Worm (Caenorhabditis elegans) whole organism, mixed stage, embryonic: ENCODE results near the gene C54E4.4.

Source experiments
- M03D4.4 ChIP-seq: sonication (generic microtip); optimal IDR thresholded peaks from 2 replicates; lab custom pipeline; 2017; ENCODE audit warnings: mild to moderate bottlenecking, missing genetic modification characterization, missing compliant biosample characterization
- bed-3 ChIP-seq: fragments of 200-800 bp; sonication (Bioruptor generic); optimal IDR thresholded peaks from 3 replicates; lab custom pipeline; 2018; ENCODE audit warnings: mild to moderate bottlenecking, missing genetic modification characterization, moderate library complexity, missing compliant biosample characterization
- blmp-1 ChIP-seq: fragments of 150-350 bp; optimal IDR thresholded peaks from 2 replicates; lab custom pipeline; 2014; ENCODE audit warnings: missing biosample characterization, missing genetic modification characterization
- ceh-39 ChIP-seq: fragments of 150-350 bp; optimal IDR thresholded peaks from 2 replicates; lab custom pipeline; 2014; ENCODE audit warnings: missing biosample characterization, missing genetic modification characterization
- ceh-43 ChIP-seq: fragments of 200-800 bp; sonication (Bioruptor generic); optimal IDR thresholded peaks from 2 replicates; lab custom pipeline; 2018; ENCODE audit warnings: mild to moderate bottlenecking, missing genetic modification characterization, moderate library complexity, missing compliant biosample characterization
- ces-1 ChIP-seq: fragments of 150-350 bp; optimal IDR thresholded peaks from 2 replicates; lab custom pipeline; 2014; ENCODE audit warnings: missing biosample characterization, missing genetic modification reagents, missing genetic modification characterization
- cnd-1 ChIP-seq: fragments of 200-800 bp; sonication (Bioruptor generic); optimal IDR thresholded peaks from 2 replicates; lab custom pipeline; 2018; ENCODE audit warnings: mild to moderate bottlenecking, missing genetic modification characterization, missing compliant biosample characterization
- drap-1 ChIP-seq: fragments of 200-800 bp; sonication (Bioruptor generic); optimal IDR thresholded peaks from 3 replicates; lab custom pipeline; 2018; ENCODE audit warnings: mild to moderate bottlenecking, missing genetic modification characterization, missing compliant biosample characterization
- elt-1 ChIP-seq: sonication (generic microtip); optimal IDR thresholded peaks from 2 replicates; lab custom pipeline; 2017; ENCODE audit warnings: missing genetic modification characterization, mild to moderate bottlenecking, missing compliant biosample characterization, antibody characterized with exemption, moderate library complexity, borderline replicate concordance; ENCODE audit not compliant: insufficient read depth
- elt-3 ChIP-seq: fragments of 150-350 bp; optimal IDR thresholded peaks from 2 replicates; lab custom pipeline; 2014; ENCODE audit warnings: missing biosample characterization, missing genetic modification characterization
- flh-1 ChIP-seq: fragments of 200-800 bp; sonication (Bioruptor generic); optimal IDR thresholded peaks from 2 replicates; lab custom pipeline; 2018; ENCODE audit warnings: mild to moderate bottlenecking, missing genetic modification characterization, moderate library complexity, missing compliant biosample characterization
- ham-2 ChIP-seq: fragments of 200-800 bp; sonication (Bioruptor generic); optimal IDR thresholded peaks from 2 replicates; lab custom pipeline; 2018; ENCODE audit warnings: mild to moderate bottlenecking, missing genetic modification characterization, missing compliant biosample characterization
- hlh-1 ChIP-seq: fragments of 150-350 bp; optimal IDR thresholded peaks from 2 replicates; lab custom pipeline; 2014; ENCODE audit warnings: missing biosample characterization, missing genetic modification reagents, missing genetic modification characterization
- lin-32 ChIP-seq: fragments of 200-800 bp; sonication (Bioruptor generic); optimal IDR thresholded peaks from 2 replicates; lab custom pipeline; 2018; ENCODE audit warnings: mild to moderate bottlenecking, missing genetic modification characterization, missing compliant biosample characterization
- lsy-2 ChIP-seq: fragments of 150-350 bp; optimal IDR thresholded peaks from 2 replicates; lab custom pipeline; 2014; ENCODE audit warnings: missing biosample characterization, missing genetic modification characterization
- mab-5 ChIP-seq: fragments of 150-350 bp; optimal IDR thresholded peaks from 2 replicates; lab custom pipeline; 2014; ENCODE audit warnings: missing biosample characterization, missing genetic modification characterization
- mls-2 ChIP-seq: sonication (generic microtip); optimal IDR thresholded peaks from 2 replicates; lab custom pipeline; 2016; ENCODE audit warnings: mild to moderate bottlenecking, missing genetic modification characterization, moderate library complexity, missing compliant biosample characterization
- nhr-12 ChIP-seq: fragments of 150-350 bp; optimal IDR thresholded peaks from 2 replicates; lab custom pipeline; 2014; ENCODE audit warnings: missing biosample characterization, missing genetic modification characterization
- nhr-2 ChIP-seq: fragments of 150-350 bp; optimal IDR thresholded peaks from 2 replicates; lab custom pipeline; 2014; ENCODE audit warnings: missing biosample characterization, missing genetic modification characterization
- nhr-237 ChIP-seq: fragments of 150-350 bp; optimal IDR thresholded peaks from 2 replicates; lab custom pipeline; 2014; ENCODE audit warnings: missing biosample characterization, missing genetic modification characterization
- nhr-76 ChIP-seq: sonication (generic microtip); optimal IDR thresholded peaks from 2 replicates; lab custom pipeline; 2017; ENCODE audit warnings: missing biosample characterization, missing genetic modification characterization
- sem-2 ChIP-seq: fragments of 200-800 bp; sonication (Bioruptor generic); optimal IDR thresholded peaks from 2 replicates; lab custom pipeline; 2018; ENCODE audit warnings: mild to moderate bottlenecking, missing genetic modification characterization, missing compliant biosample characterization
- snpc-4 ChIP-seq: fragments of 150-350 bp; optimal IDR thresholded peaks from 2 replicates; lab custom pipeline; 2014; ENCODE audit warnings: missing biosample characterization, missing genetic modification characterization
- sptf-1 ChIP-seq: sonication (generic microtip); optimal IDR thresholded peaks from 2 replicates; lab custom pipeline; 2017; ENCODE audit warnings: mild to moderate bottlenecking, missing genetic modification characterization, moderate library complexity, missing compliant biosample characterization
- tbx-8 ChIP-seq: fragments of 200-800 bp; sonication (Bioruptor generic); optimal IDR thresholded peaks from 2 replicates; lab custom pipeline; 2018; ENCODE audit warnings: mild to moderate bottlenecking, missing genetic modification characterization, moderate library complexity, missing compliant biosample characterization
- unc-62 ChIP-seq: fragments of 150-350 bp; optimal IDR thresholded peaks from 2 replicates; lab custom pipeline; 2014; ENCODE audit warnings: missing biosample characterization, missing genetic modification reagents, missing genetic modification characterization
- ztf-11 ChIP-seq: fragments of 150-350 bp; optimal IDR thresholded peaks from 2 replicates; lab custom pipeline; 2014; ENCODE audit warnings: missing biosample characterization, missing genetic modification characterization

Gene C54E4.4

DNA sequence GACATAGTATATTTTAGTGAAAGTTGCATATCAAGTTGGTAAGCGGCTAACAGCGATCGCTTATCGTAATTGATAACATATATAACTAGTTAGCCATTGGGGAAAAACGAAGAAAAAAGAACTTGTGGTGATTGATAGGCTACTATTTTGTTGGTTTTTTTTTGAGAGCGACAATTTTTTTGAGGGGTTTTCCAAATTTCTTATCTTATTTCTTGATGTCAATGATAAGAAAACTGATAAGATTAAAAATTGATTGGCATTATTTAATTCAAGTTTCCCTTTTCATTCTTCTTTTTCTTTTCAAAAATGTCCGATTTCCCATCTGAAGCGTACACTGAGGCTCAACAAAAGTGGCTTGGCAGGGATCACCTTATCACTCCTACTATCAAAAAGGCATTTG is 37.7 kb downstream of the C54E4.4 start, which contains the start of gene prmt-6:
TSS of gene prmt-6 (plus strand) at position 252 of the 400 bp plus-strand sequence.
- TF ChIP-seq mls-2 (no peak), unc-62 (GFP tag; lab: Kevin White, UChicago) (no peak), ham-2 (GFP tag; lab: Kevin White, UChicago) (no peak), nhr-76 (tag; lab: Kevin White, UChicago) (no peak), ces-1 (GFP tag; lab: Kevin White, UChicago) (no peak), ceh-43 (no peak), nhr-12 (tag; lab: Kevin White, UChicago) (no peak), tbx-8 (GFP tag; lab: Kevin White, UChicago) (no peak), hlh-1 (tag; lab: Kevin White, UChicago) (no peak), elt-1 (tag; lab: Kevin White, UChicago) (no peak), bed-3 (GFP tag; lab: Kevin White, UChicago) (no peak)

DNA sequence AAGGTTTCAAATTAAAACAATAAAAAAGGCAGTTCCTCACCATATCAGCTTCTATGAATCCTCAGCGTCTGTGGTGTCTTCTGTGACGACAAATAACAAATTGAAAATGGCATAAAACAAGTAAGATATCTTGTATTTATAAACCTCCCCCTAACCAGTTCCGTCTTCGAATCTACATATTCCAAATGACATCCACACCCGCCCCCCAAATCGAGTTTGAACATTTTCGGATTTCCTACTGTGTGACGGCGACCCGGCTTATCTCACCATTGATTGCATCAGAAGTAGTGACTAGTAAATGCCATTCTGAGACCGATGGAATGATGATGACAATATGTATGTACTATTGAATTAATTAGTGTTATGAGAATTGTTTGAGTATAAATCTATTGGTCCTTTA is 39.7 kb downstream of the C54E4.4 start, which contains the start of gene grl-20:
TSS of gene grl-20 (minus strand) at position 101 of the 400 bp plus-strand sequence.
- TF ChIP-seq hlh-1 (tag; lab: Kevin White, UChicago) (no peak), mls-2 (no peak), unc-62 (GFP tag; lab: Kevin White, UChicago) (no peak)

- no peak for TF ChIP-seq M03D4.4 (tag; lab: Kevin White, UChicago)
Observed at ce11 chrIV:2127375-2127774, 41.0 kb downstream of the C54E4.4 start.

ce11 chrIV:2122488-2122887 is 45.9 kb downstream of the C54E4.4 start, which contains the start of gene glb-7:
Gene glb-7, plus strand, starts transcription at chrIV:2122788.
- TF ChIP-seq elt-1 (tag; lab: Kevin White, UChicago) (no peak), mab-5 (no peak), lin-32 (GFP tag; lab: Kevin White, UChicago) (no peak), ham-2 (GFP tag; lab: Kevin White, UChicago) (no peak)

- TF ChIP-seq lin-32 (GFP tag; lab: Kevin White, UChicago) = no peak
- no peak for TF ChIP-seq sem-2
- no peak for TF ChIP-seq snpc-4 (tag; lab: Kevin White, UChicago)
- TF ChIP-seq elt-3 (tag; lab: Kevin White, UChicago) = no peak
- TF ChIP-seq lsy-2 (tag; lab: Kevin White, UChicago) = no peak
- no peak for TF ChIP-seq flh-1 (GFP tag; lab: Kevin White, UChicago)
- no peak for TF ChIP-seq ham-2 (GFP tag; lab: Kevin White, UChicago)
- TF ChIP-seq tbx-8 (GFP tag; lab: Kevin White, UChicago) = no peak
- TF ChIP-seq cnd-1 (tag; lab: Kevin White, UChicago) = no peak
- no peak for TF ChIP-seq nhr-12 (tag; lab: Kevin White, UChicago)
- no peak for TF ChIP-seq ceh-39 (tag; lab: Kevin White, UChicago)
- no peak for TF ChIP-seq blmp-1 (tag; lab: Kevin White, UChicago)
- TF ChIP-seq ztf-11 (tag; lab: Kevin White, UChicago) = no peak
- TF ChIP-seq nhr-2 (tag; lab: Kevin White, UChicago) = no peak
Observed at ce11 chrIV:2117268-2117667, 51.1 kb downstream of the C54E4.4 start.

DNA sequence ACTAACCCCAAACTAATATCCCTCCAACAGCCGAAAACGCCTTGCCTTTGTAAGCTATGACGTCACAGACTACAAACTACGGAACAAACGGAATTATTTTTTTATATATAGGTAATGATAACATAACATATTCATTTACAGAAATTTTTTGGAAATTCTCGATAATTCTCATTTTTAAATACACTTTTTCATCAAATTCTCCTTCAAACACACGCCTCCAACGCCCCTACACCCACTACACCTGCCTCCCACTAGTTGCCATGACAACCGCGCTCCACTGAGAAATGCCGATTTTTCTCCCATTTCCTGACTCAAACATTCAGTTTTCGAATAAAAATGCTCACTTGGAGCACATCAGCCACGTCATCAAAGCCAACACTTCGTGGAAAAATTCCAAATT is 54.1 kb downstream of the C54E4.4 start, which contains the start of gene xbx-4:
TSS of gene xbx-4 (plus strand) at position 301 of the 400 bp plus-strand sequence.
- no peak for TF ChIP-seq drap-1
- no peak for TF ChIP-seq snpc-4 (tag; lab: Kevin White, UChicago)
- TF ChIP-seq nhr-76 (tag; lab: Kevin White, UChicago) = no peak
- no peak for TF ChIP-seq unc-62 (GFP tag; lab: Kevin White, UChicago)
- no peak for TF ChIP-seq ham-2 (GFP tag; lab: Kevin White, UChicago)
- no peak for TF ChIP-seq nhr-2 (tag; lab: Kevin White, UChicago)

- TF ChIP-seq sptf-1 = no peak
- TF ChIP-seq nhr-237 = no peak
- TF ChIP-seq drap-1 = no peak
- no peak for TF ChIP-seq ham-2 (GFP tag; lab: Kevin White, UChicago)
Observed at ce11 chrIV:2113362-2114056, 54.9 kb downstream of the C54E4.4 start, which contains the start of gene C23H5.8. Gene C23H5.8, minus strand, starts transcription at chrIV:2113412.
